Fruit fly (Drosophila melanogaster) whole organism, larva: ENCODE measurements around the gene Rm62.

Source experiments
- noc ChIP-seq: fragments of 200-800 bp; sonication (Bioruptor generic); optimal IDR thresholded peaks from 3 replicates; lab custom pipeline; 2019; ENCODE audit warnings: missing biosample characterization, mild to moderate bottlenecking, missing genetic modification characterization, moderate library complexity

The Rm62 gene

dm6 chr3R:5976717-5977116 lies 31.7 kb downstream of the Rm62 start, which contains the start of gene Obp83b:
Gene Obp83b, minus strand, starts transcription at chr3R:5976817.
- no peak for TF ChIP-seq noc (tag; lab: Kevin White, UChicago)

DNA sequence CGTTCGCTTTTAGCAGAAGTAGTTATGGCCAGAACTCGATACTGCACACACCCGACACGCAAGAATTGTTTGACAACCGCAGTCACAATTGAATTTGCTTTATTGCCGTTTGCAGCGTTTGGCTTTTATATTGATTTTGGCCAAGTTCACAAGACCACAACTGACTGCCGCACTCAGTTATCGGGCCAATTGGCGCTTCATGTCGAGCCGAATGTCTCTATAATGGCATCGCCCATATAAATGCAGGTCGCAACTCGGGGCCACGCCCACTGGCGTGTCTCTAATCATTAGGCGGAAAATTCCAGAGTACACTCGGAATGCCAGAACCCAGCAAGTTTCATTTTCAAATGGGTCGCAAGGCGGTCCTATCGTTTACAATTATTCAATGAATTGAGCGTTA lies 33.2 kb downstream of the Rm62 start, which contains the start of gene Obp83a:
TSS of gene Obp83a (minus strand) at position 101 of the 400 bp plus-strand sequence.
- no peak for TF ChIP-seq noc (tag; lab: Kevin White, UChicago)

- TF ChIP-seq noc (tag; lab: Kevin White, UChicago), result no peak
Measured at dm6 chr3R:5960887-5961286, 47.5 kb downstream of the Rm62 start, which contains the start of gene CG11373. Gene CG11373, minus strand, starts transcription at chr3R:5960987.

DNA sequence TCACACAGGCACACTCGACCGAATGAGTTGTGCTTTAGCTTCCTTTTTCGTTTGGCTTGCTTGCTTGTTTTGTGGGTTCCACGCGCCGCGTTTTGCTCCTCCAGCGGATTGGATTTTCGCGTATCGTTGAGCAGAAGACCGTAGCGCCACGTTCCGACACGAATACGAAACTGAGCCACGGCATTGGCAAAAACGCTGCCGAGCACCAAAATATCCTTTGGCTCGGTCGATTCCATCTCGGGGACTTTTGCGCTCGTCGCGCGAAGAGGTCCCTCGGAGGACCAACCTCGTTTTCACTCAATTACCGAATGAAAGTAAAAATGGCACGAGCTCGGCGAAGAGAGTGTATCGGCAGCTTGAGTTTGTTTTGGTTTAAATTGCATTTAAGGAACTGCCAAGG lies 49.0 kb downstream of the Rm62 start, which contains the start of gene side-III:
TSS of gene side-III (minus strand) at position 174 of the 400 bp plus-strand sequence.
- TF ChIP-seq noc (tag; lab: Kevin White, UChicago), result no peak
